Worm (Caenorhabditis elegans): ENCODE measurements around the gene Y70C5A.4.

Y70C5A.4 gene

ce11 chrV:16591992-16592798, 25.4 kb upstream of the Y70C5A.4 start, which contains the start of gene srh-269 (continued):
- TF ChIP-seq F22D6.2 (tag; optimal IDR thresholded peaks at IDR 0.05) (peak; percentile 29), atf-7 (tag; optimal IDR thresholded peaks at IDR 0.05) (peak; percentile 90), attf-5 (GFP tag; optimal IDR thresholded peaks at IDR 0.05) (peak; percentile 53), rec-8 (tag; optimal IDR thresholded peaks at IDR 0.05) (peak in 1 of 2 experiments; percentile 39), F10E7.11 (tag; optimal IDR thresholded peaks at IDR 0.05) (peak; percentile 85), bed-1 (GFP tag; IDR thresholded peaks at IDR 0.05) (no peak), ztf-18 (tag; optimal IDR thresholded peaks at IDR 0.05) (peak; percentile 63), ceh-91 (GFP tag; IDR thresholded peaks at IDR 0.05) (no peak), pha-4 (tag; optimal IDR thresholded peaks at IDR 0.05) (no peak), egl-18 (GFP tag; IDR thresholded peaks at IDR 0.05) (no peak), hmg-20 (GFP tag; IDR thresholded peaks at IDR 0.05) (peak; percentile 35; the same call in 1 of the 2 replicates), F57C9.4 (tag; optimal IDR thresholded peaks at IDR 0.05) (peak; percentile 43), F49E8.2 (tag; optimal IDR thresholded peaks at IDR 0.05; ENCODE audit: insufficient read depth) (peak; percentile 29), C17E4.6 (GFP tag; IDR thresholded peaks at IDR 0.05) (peak; percentile 64; the same call in 1 of the 2 replicates), B0336.3 (GFP tag; IDR thresholded peaks at IDR 0.05) (peak; percentile 92), dpl-1 (GFP tag; optimal IDR thresholded peaks at IDR 0.05) (peak; percentile 32), lir-1 (GFP tag; conservative IDR thresholded peaks at IDR 0.05) (peak; percentile 63), F37B4.10 (GFP tag; IDR thresholded peaks at IDR 0.05) (0 out of 2 replicates have a peak, but pooled peaks have one; percentile 22), Y53F4B.3 (GFP tag; IDR thresholded peaks at IDR 0.05) (no peak), F57A8.1 (GFP tag; optimal IDR thresholded peaks at IDR 0.05) (no peak), T26A5.8 (tag; optimal IDR thresholded peaks at IDR 0.05) (peak; percentile 75), nfya-1 (tag; optimal IDR thresholded peaks at IDR 0.05; ENCODE audit: borderline replicate concordance, insufficient read depth) (no peak), sea-2 (GFP tag; IDR thresholded peaks at IDR 0.05) (0 out of 2 replicates have a peak, but pooled peaks have one; percentile 55), mel-28 (tag; optimal IDR thresholded peaks at IDR 0.05; ENCODE audit: borderline replicate concordance) (peak; percentile 13), tlf-1 (GFP tag; optimal IDR thresholded peaks at IDR 0.05) (peak; percentile 70), somi-1 (GFP tag; optimal IDR thresholded peaks at IDR 0.05) (peak; percentile 74), nhr-27 (tag; optimal IDR thresholded peaks at IDR 0.05) (no peak), nfya-2 (GFP tag; IDR thresholded peaks at IDR 0.05) (no peak), Y53G8AR.9 (GFP tag; conservative IDR thresholded peaks at IDR 0.05) (peak; percentile 96), F52B5.7 (tag; optimal IDR thresholded peaks at IDR 0.05) (peak; percentile 96), ztf-6 (GFP tag; IDR thresholded peaks at IDR 0.05) (0 out of 2 replicates have a peak, but pooled peaks have one; percentile 6), mxl-1 (tag; optimal IDR thresholded peaks at IDR 0.05) (peak; percentile 56), aptf-3 (GFP tag; IDR thresholded peaks at IDR 0.05) (0 out of 2 replicates have a peak, but pooled peaks have one; percentile 74), ets-4 (GFP tag; optimal IDR thresholded peaks at IDR 0.05) (peak; percentile 91), mes-4 (tag; optimal IDR thresholded peaks at IDR 0.05) (peak; percentile 10), ztf-28 (GFP tag; IDR thresholded peaks at IDR 0.05) (peak; percentile 76; the same call in 1 of the 2 replicates), unc-130 (GFP tag; optimal IDR thresholded peaks at IDR 0.05) (peak; percentile 68), ceh-100 (GFP tag; IDR thresholded peaks at IDR 0.05) (peak; percentile 75), hsf-1 (GFP tag; IDR thresholded peaks at IDR 0.05) (peak; percentile 61; the same call in 1 of the 2 replicates), bed-2 (GFP tag; IDR thresholded peaks at IDR 0.05) (no peak), ztf-25 (GFP tag; IDR thresholded peaks at IDR 0.05) (peak; percentile 90), snpc-3.4 (tag; optimal IDR thresholded peaks at IDR 0.05) (peak; percentile 72), unc-62 (GFP tag; optimal IDR thresholded peaks at IDR 0.05) (no peak), efl-1 (GFP tag; optimal IDR thresholded peaks at IDR 0.05) (no peak)
